Fruit fly (Drosophila melanogaster): ENCODE data around the gene CG34433.
A peak's percentile ranks its signal among the peaks of the same experiment; 100 is the strongest.

CG34433 gene

dm6 chr3R:30649661-30650060 is at the start of gene CG34433:
Gene CG34433 (plus strand): TSS chr3R:30649961.
- no peak for TF ChIP-seq Deaf1 (tag; optimal IDR thresholded peaks at IDR 0.05)
- TF ChIP-seq CG15073 (GFP tag; optimal IDR thresholded peaks at IDR 0.05): no peak
- no peak for TF ChIP-seq CG10431 (GFP tag; optimal IDR thresholded peaks at IDR 0.05)
- TF ChIP-seq CG3163 (GFP tag; optimal IDR thresholded peaks at IDR 0.05): no peak
- TF ChIP-seq chif (GFP tag; optimal IDR thresholded peaks at IDR 0.05): no peak
- no peak for TF ChIP-seq CG6791 (GFP tag; IDR thresholded peaks at IDR 0.05; ENCODE audit: partially characterized antibody)
- no peak for TF ChIP-seq CG11723 (GFP tag; optimal IDR thresholded peaks at IDR 0.05)
- TF ChIP-seq CG12769 (tag; optimal IDR thresholded peaks at IDR 0.05): no peak
- no peak for TF ChIP-seq nmo (GFP tag; optimal IDR thresholded peaks at IDR 0.05)

- TF ChIP-seq Nf-YC (tag; optimal IDR thresholded peaks at IDR 0.05) (peak; percentile 76), CG10274 (GFP tag; optimal IDR thresholded peaks at IDR 0.05) (peak; percentile 67), slbo (GFP tag; IDR thresholded peaks at IDR 0.05) (peak; percentile 94), en (GFP tag; optimal IDR thresholded peaks at IDR 0.05) (peak; percentile 30), tap (tag; optimal IDR thresholded peaks at IDR 0.05) (peak; percentile 88), Sox100B (GFP tag; optimal IDR thresholded peaks at IDR 0.05) (peak; percentile 88), sug (tag; optimal IDR thresholded peaks at IDR 0.05) (peak; percentile 75), otp (GFP tag; IDR thresholded peaks at IDR 0.05) (peak; percentile 93), odd (GFP tag; optimal IDR thresholded peaks at IDR 0.05) (peak; percentile 84), CG16863 (GFP tag; optimal IDR thresholded peaks at IDR 0.05) (peak; percentile 83), TFAM (GFP tag; optimal IDR thresholded peaks at IDR 0.05) (peak; percentile 63), HHEX (GFP tag; optimal IDR thresholded peaks at IDR 0.05) (peak; percentile 91), onecut (GFP tag; IDR thresholded peaks at IDR 0.05) (peak; percentile 92), fu2 (GFP tag; optimal IDR thresholded peaks at IDR 0.05) (peak; percentile 80), disco-r (GFP tag; optimal IDR thresholded peaks at IDR 0.05) (peak; percentile 76), CrebB (tag; optimal IDR thresholded peaks at IDR 0.05) (peak; percentile 78), CG3847 (GFP tag; IDR thresholded peaks at IDR 0.05) (peak; percentile 90), chinmo (GFP tag; IDR thresholded peaks at IDR 0.05; ENCODE audit: partially characterized antibody) (peak; percentile 52; the same call in 1 of the 4 replicates), kah (GFP tag; optimal IDR thresholded peaks at IDR 0.05) (peak; percentile 70), grn (GFP tag; optimal IDR thresholded peaks at IDR 0.05) (peak; percentile 21), ham (GFP tag; IDR thresholded peaks at IDR 0.05) (peak; percentile 67; the same call in 1 of the 2 replicates), C15 (GFP tag; IDR thresholded peaks at IDR 0.05) (peak; percentile 89), chn (GFP tag; optimal IDR thresholded peaks at IDR 0.05) (peak; percentile 82), Bdp1 (GFP tag; optimal IDR thresholded peaks at IDR 0.05) (peak; percentile 82), sna (GFP tag; IDR thresholded peaks at IDR 0.05; ENCODE audit: partially characterized antibody) (no peak), usp (GFP tag; optimal IDR thresholded peaks at IDR 0.05) (no peak), Hr3 (GFP tag; optimal IDR thresholded peaks at IDR 0.05) (peak; percentile 86), CG1529 (GFP tag; optimal IDR thresholded peaks at IDR 0.05) (peak; percentile 80), Mad (GFP tag; optimal IDR thresholded peaks at IDR 0.05) (peak; percentile 88), CG7987 (GFP tag; optimal IDR thresholded peaks at IDR 0.05) (peak; percentile 85), Fer2 (tag; optimal IDR thresholded peaks at IDR 0.05) (peak; percentile 73), repo (GFP tag; optimal IDR thresholded peaks at IDR 0.05) (peak; percentile 80), CG6272 (GFP tag; IDR thresholded peaks at IDR 0.05) (peak; percentile 81), z (GFP tag; IDR thresholded peaks at IDR 0.05) (peak; percentile 93), MBD-R2 (GFP tag; IDR thresholded peaks at IDR 0.05) (peak; percentile 68; the same call in 1 of the 2 replicates), CG14860 (GFP tag; IDR thresholded peaks at IDR 0.05; ENCODE audit: partially characterized antibody) (no peak), lab (GFP tag; optimal IDR thresholded peaks at IDR 0.05) (peak; percentile 94), Meics (GFP tag; optimal IDR thresholded peaks at IDR 0.05) (peak; percentile 91), HmgZ (tag; optimal IDR thresholded peaks at IDR 0.05) (peak; percentile 86), nmo (GFP tag; optimal IDR thresholded peaks at IDR 0.05) (peak; percentile 92)
Observed at dm6 chr3R:30600154-30601009, 49.4 kb upstream of the CG34433 start.
